Fruit fly (Drosophila melanogaster): ENCODE measurements around the gene CG33630.
A peak's percentile ranks its signal among the peaks of the same experiment; 100 is the strongest.

CG33630 gene

DNA sequence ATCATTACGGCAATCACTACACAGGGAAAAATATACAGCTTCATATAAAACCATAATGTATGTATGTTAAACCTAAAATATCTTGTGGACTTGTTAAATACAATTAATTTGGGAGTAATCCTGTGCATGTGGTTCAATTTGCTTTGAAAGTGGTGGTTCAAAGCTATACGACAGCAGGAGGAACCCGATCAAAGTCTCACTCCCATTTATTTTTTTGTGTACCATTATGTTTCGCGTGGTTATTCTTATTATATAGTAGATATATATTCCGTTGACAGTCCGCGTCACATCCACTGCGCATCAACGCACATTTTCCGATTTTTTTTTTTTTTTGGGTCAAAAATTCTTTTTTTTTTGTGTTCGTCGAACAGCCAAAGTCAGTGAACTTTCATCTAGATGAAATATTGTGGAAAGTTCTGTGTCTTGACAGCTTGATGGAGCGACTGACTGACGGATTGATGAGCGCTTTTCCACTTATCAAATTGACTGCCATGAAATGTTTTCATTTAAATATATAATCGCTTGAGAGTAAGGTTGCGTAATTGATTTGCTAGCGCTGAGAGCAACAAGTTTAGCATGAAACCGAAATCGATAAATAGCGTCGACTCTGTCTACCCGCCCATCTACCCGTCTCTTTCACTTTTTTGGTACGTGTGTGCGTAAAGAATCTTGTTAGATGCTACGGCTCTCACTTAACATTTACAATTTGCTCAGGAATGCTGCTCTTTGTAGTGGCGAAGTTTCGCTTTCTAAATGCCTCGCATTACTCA is 29.3 kb upstream of the CG33630 start (continued):
- TF ChIP-seq scrt (GFP tag; optimal IDR thresholded peaks at IDR 0.05) (peak; percentile 53), Lpt (GFP tag; optimal IDR thresholded peaks at IDR 0.05) (no peak), CG8478 (optimal IDR thresholded peaks at IDR 0.05) (no peak), gfzf (GFP tag; optimal IDR thresholded peaks at IDR 0.05) (no peak), Hr3 (GFP tag; optimal IDR thresholded peaks at IDR 0.05) (no peak), E2f1 (GFP tag; IDR thresholded peaks at IDR 0.05) (no peak), Deaf1 (tag; optimal IDR thresholded peaks at IDR 0.05) (no peak), Doc3 (GFP tag; IDR thresholded peaks at IDR 0.05; ENCODE audit: partially characterized antibody) (no peak), CG30431 (GFP tag; optimal IDR thresholded peaks at IDR 0.05) (no peak), CG31224 (GFP tag; IDR thresholded peaks at IDR 0.05) (no peak), gro (GFP tag; optimal IDR thresholded peaks at IDR 0.05) (no peak), Mes4 (GFP tag; optimal IDR thresholded peaks at IDR 0.05) (no peak), peb (GFP tag; IDR thresholded peaks at IDR 0.05) (no peak), nmo (GFP tag; optimal IDR thresholded peaks at IDR 0.05) (peak; percentile 44), pita (GFP tag; optimal IDR thresholded peaks at IDR 0.05) (no peak), chinmo (GFP tag; IDR thresholded peaks at IDR 0.05; ENCODE audit: partially characterized antibody) (0 out of 4 replicates have a peak, but pooled peaks have one; percentile 56), Xbp1 (GFP tag; optimal IDR thresholded peaks at IDR 0.05) (no peak), CG10462 (GFP tag; optimal IDR thresholded peaks at IDR 0.05) (no peak), CG1233 (GFP tag; optimal IDR thresholded peaks at IDR 0.05) (no peak), Opbp (GFP tag; IDR thresholded peaks at IDR 0.05; ENCODE audit: partially characterized antibody) (no peak), ash1 (GFP tag; optimal IDR thresholded peaks at IDR 0.05) (no peak), dimm (GFP tag; IDR thresholded peaks at IDR 0.05) (no peak), CG18476 (GFP tag; optimal IDR thresholded peaks at IDR 0.05) (no peak), CG7372 (GFP tag; IDR thresholded peaks at IDR 0.05) (no peak), CG6254 (GFP tag; optimal IDR thresholded peaks at IDR 0.05) (no peak), da (GFP tag; optimal IDR thresholded peaks at IDR 0.05) (no peak), zfh1 (GFP tag; IDR thresholded peaks at IDR 0.05) (no peak), CG15601 (tag; optimal IDR thresholded peaks at IDR 0.05) (peak; percentile 1), p53 (GFP tag; optimal IDR thresholded peaks at IDR 0.05) (no peak), CG3726 (GFP tag; IDR thresholded peaks at IDR 0.05) (no peak), CG10654 (GFP tag; optimal IDR thresholded peaks at IDR 0.05) (no peak), MBD-R2 (GFP tag; IDR thresholded peaks at IDR 0.05) (no peak), CG34422 (GFP tag; IDR thresholded peaks at IDR 0.05) (no peak), CG13287 (GFP tag; IDR thresholded peaks at IDR 0.05; ENCODE audit: partially characterized antibody) (no peak), cad (GFP tag; optimal IDR thresholded peaks at IDR 0.05) (no peak), gcm (GFP tag; optimal IDR thresholded peaks at IDR 0.05) (no peak), unc-4 (GFP tag; IDR thresholded peaks at IDR 0.05; ENCODE audit: partially characterized antibody) (no peak), pzg (GFP tag; optimal IDR thresholded peaks at IDR 0.05) (no peak), hth (optimal IDR thresholded peaks at IDR 0.05) (no peak), pfk (GFP tag; optimal IDR thresholded peaks at IDR 0.05) (no peak), CG17612 (GFP tag; IDR thresholded peaks at IDR 0.05) (no peak), CG4328 (GFP tag; optimal IDR thresholded peaks at IDR 0.05) (no peak), Abd-B (GFP tag; optimal IDR thresholded peaks at IDR 0.05) (peak; percentile 41), CG2116 (GFP tag; optimal IDR thresholded peaks at IDR 0.05) (no peak), org-1 (GFP tag; optimal IDR thresholded peaks at IDR 0.05) (no peak), CG14441 (GFP tag; IDR thresholded peaks at IDR 0.05) (no peak), sens-2 (GFP tag; IDR thresholded peaks at IDR 0.05) (no peak), Doc2 (GFP tag; IDR thresholded peaks at IDR 0.05) (no peak), nerfin-1 (tag; optimal IDR thresholded peaks at IDR 0.05) (no peak), shn (GFP tag; optimal IDR thresholded peaks at IDR 0.05) (no peak), inv (GFP tag; IDR thresholded peaks at IDR 0.05; ENCODE audit: partially characterized antibody) (no peak)

Measured in whole organism, embryonic.